Worm (Caenorhabditis elegans) whole organism, young adult: ENCODE data around the gene vps-16.

Experiments
- B0336.3 ChIP-seq: fragments of 200-800 bp; sonication (Bioruptor generic); IDR thresholded peaks from 2 replicates; pipeline ENCODE4 v1.3.6; 2022; ENCODE audit warnings: missing genetic modification characterization, missing compliant biosample characterization
- C17E4.6 ChIP-seq: fragments of 200-800 bp; sonication (Bioruptor generic); IDR thresholded peaks from 2 replicates; pipeline ENCODE4 v1.3.6; 2022; ENCODE audit warnings: missing genetic modification reagents, missing genetic modification characterization, missing compliant biosample characterization
- F39B2.1 ChIP-seq: fragments of 200-800 bp; sonication (Bioruptor generic); IDR thresholded peaks from 2 replicates; pipeline ENCODE4 v1.3.6; 2022; ENCODE audit warnings: missing genetic modification reagents, missing genetic modification characterization, missing compliant biosample characterization
- F49E8.2 ChIP-seq: sonication (generic microtip); optimal IDR thresholded peaks from 3 replicates; lab custom pipeline; 2017; ENCODE audit warnings: missing genetic modification characterization, mild to moderate bottlenecking, missing compliant biosample characterization, antibody characterized with exemption, moderate library complexity; ENCODE audit not compliant: insufficient read depth
- K12H6.12 ChIP-seq: fragments of 200-800 bp; sonication (Bioruptor generic); optimal IDR thresholded peaks from 2 replicates; lab custom pipeline; 2018; ENCODE audit warnings: mild to moderate bottlenecking, missing genetic modification characterization, missing compliant biosample characterization
- T07F8.4 ChIP-seq: sonication (generic microtip); optimal IDR thresholded peaks from 2 replicates; lab custom pipeline; 2016; ENCODE audit warnings: mild to moderate bottlenecking, missing genetic modification characterization, moderate library complexity, missing compliant biosample characterization
- Y53G8AR.9 ChIP-seq: fragments of 200-800 bp; sonication (Bioruptor generic); conservative IDR thresholded peaks from 2 replicates; pipeline ENCODE4 v1.3.6; 2022; ENCODE audit warnings: missing genetic modification reagents, missing genetic modification characterization, missing compliant biosample characterization
- Y67H2A.10 ChIP-seq: fragments of 200-800 bp; sonication (Bioruptor generic); conservative IDR thresholded peaks from 2 replicates; pipeline ENCODE4 v1.3.6; 2022; ENCODE audit warnings: missing genetic modification reagents, missing genetic modification characterization, missing compliant biosample characterization
- Y95B8A.8 ChIP-seq: fragments of 200-800 bp; sonication (Bioruptor generic); IDR thresholded peaks from 2 replicates; pipeline ENCODE4 v1.3.6; 2022; ENCODE audit warnings: missing genetic modification reagents, missing genetic modification characterization, missing compliant biosample characterization
- ZK185.1 ChIP-seq: sonication (generic microtip); optimal IDR thresholded peaks from 2 replicates; lab custom pipeline; 2016; ENCODE audit warnings: mild to moderate bottlenecking, missing genetic modification characterization, missing compliant biosample characterization; ENCODE audit not compliant: poor library complexity, severe bottlenecking
- atf-7 ChIP-seq: sonication (generic microtip); optimal IDR thresholded peaks from 2 replicates; lab custom pipeline; 2017; ENCODE audit warnings: mild to moderate bottlenecking, missing genetic modification characterization, missing compliant biosample characterization
- attf-5 ChIP-seq: fragments of 200-800 bp; sonication (Bioruptor generic); optimal IDR thresholded peaks from 2 replicates; lab custom pipeline; 2018; ENCODE audit warnings: mild to moderate bottlenecking, missing genetic modification characterization, missing compliant biosample characterization
- cebp-1 ChIP-seq, 2 experiments: fragments of 200-800 bp in 1 of 2; sonication (Bioruptor generic) in 1 of 2; sonication (generic microtip) in 1 of 2; IDR thresholded peaks in 1 of 2; optimal IDR thresholded peaks in 1 of 2; 2 replicates each; pipeline versions ENCODE4 v1.3.6 to Lab custom; 2017 to 2022; ENCODE audit warnings: missing compliant biosample characterization in 2 of 2, missing genetic modification characterization in 2 of 2, mild to moderate bottlenecking in 1 of 2, missing genetic modification reagents in 1 of 2, moderate library complexity in 1 of 2
- cebp-2 ChIP-seq: fragments of 200-800 bp; sonication (Bioruptor generic); IDR thresholded peaks from 2 replicates; pipeline ENCODE4 v1.3.6; 2022; ENCODE audit warnings: missing genetic modification characterization, missing compliant biosample characterization
- ceh-58 ChIP-seq: fragments of 200-800 bp; sonication (Bioruptor generic); IDR thresholded peaks from 2 replicates; pipeline ENCODE4 v1.3.6; 2022; ENCODE audit warnings: missing genetic modification characterization, missing compliant biosample characterization
- ceh-91 ChIP-seq: fragments of 200-800 bp; sonication (Bioruptor generic); IDR thresholded peaks from 2 replicates; pipeline ENCODE4 v1.3.6; 2022; ENCODE audit warnings: missing genetic modification reagents, missing genetic modification characterization, missing compliant biosample characterization
- dox-1 ChIP-seq: fragments of 200-800 bp; sonication (Bioruptor generic); IDR thresholded peaks from 2 replicates; pipeline ENCODE4 v1.3.6; 2022; ENCODE audit warnings: missing genetic modification reagents, missing genetic modification characterization, missing compliant biosample characterization
- dpl-1 ChIP-seq: fragments of 150-350 bp; optimal IDR thresholded peaks from 2 replicates; lab custom pipeline; 2014; ENCODE audit warnings: missing biosample characterization, missing genetic modification reagents, missing genetic modification characterization
- egl-18 ChIP-seq: fragments of 200-800 bp; sonication (Bioruptor generic); IDR thresholded peaks from 2 replicates; pipeline ENCODE4 v1.3.6; 2022; ENCODE audit warnings: missing genetic modification reagents, missing genetic modification characterization, missing compliant biosample characterization
- egrh-3 ChIP-seq: fragments of 200-800 bp; sonication (Bioruptor generic); IDR thresholded peaks from 2 replicates; pipeline ENCODE4 v1.3.6; 2022; ENCODE audit warnings: missing genetic modification reagents, missing genetic modification characterization, missing compliant biosample characterization
- ekl-4 ChIP-seq: fragments of 200-800 bp; sonication (Bioruptor generic); IDR thresholded peaks from 2 replicates; pipeline ENCODE4 v1.3.6; 2022; ENCODE audit warnings: missing genetic modification reagents, missing genetic modification characterization, missing compliant biosample characterization
- hmg-1.2 ChIP-seq: fragments of 200-800 bp; sonication (Bioruptor generic); IDR thresholded peaks from 2 replicates; pipeline ENCODE4 v1.3.6; 2022; ENCODE audit warnings: missing genetic modification reagents, missing genetic modification characterization, missing compliant biosample characterization
- hrde-1 ChIP-seq: sonication (generic microtip); optimal IDR thresholded peaks from 2 replicates; lab custom pipeline; 2016; ENCODE audit warnings: missing genetic modification characterization, mild to moderate bottlenecking, missing compliant biosample characterization, moderate library complexity, missing genotype, missing genetic modification reagents, borderline replicate concordance
- hsf-1 ChIP-seq: fragments of 200-800 bp; sonication (Bioruptor generic); IDR thresholded peaks from 2 replicates; pipeline ENCODE4 v1.3.6; 2022; ENCODE audit warnings: missing genetic modification reagents, missing genetic modification characterization, missing compliant biosample characterization
- lag-1 ChIP-seq: fragments of 200-800 bp; sonication (Bioruptor generic); IDR thresholded peaks from 2 replicates; pipeline ENCODE4 v1.3.6; 2022; ENCODE audit warnings: missing genetic modification reagents, missing genetic modification characterization, missing compliant biosample characterization
- lin-26 ChIP-seq: fragments of 200-800 bp; sonication (Bioruptor generic); IDR thresholded peaks from 2 replicates; pipeline ENCODE4 v1.3.6; 2022; ENCODE audit warnings: missing genetic modification reagents, missing genetic modification characterization, missing compliant biosample characterization
- lin-40 ChIP-seq: sonication (generic microtip); optimal IDR thresholded peaks from 2 replicates; lab custom pipeline; 2016; ENCODE audit warnings: missing genetic modification characterization, mild to moderate bottlenecking, missing compliant biosample characterization, missing genotype, missing genetic modification reagents
- lsl-1 ChIP-seq: fragments of 200-800 bp; sonication (Bioruptor generic); optimal IDR thresholded peaks from 2 replicates; lab custom pipeline; 2018; ENCODE audit warnings: mild to moderate bottlenecking, missing genetic modification characterization, moderate library complexity, missing compliant biosample characterization
- lsy-27 ChIP-seq: sonication (generic microtip); optimal IDR thresholded peaks from 2 replicates; lab custom pipeline; 2017; ENCODE audit warnings: missing genetic modification characterization, mild to moderate bottlenecking, missing compliant biosample characterization, antibody characterized with exemption, missing genotype, borderline replicate concordance; ENCODE audit not compliant: insufficient read depth
- madf-3 ChIP-seq: fragments of 200-800 bp; sonication (Bioruptor generic); IDR thresholded peaks from 2 replicates; pipeline ENCODE4 v1.3.6; 2022; ENCODE audit warnings: missing genetic modification reagents, missing genetic modification characterization, missing compliant biosample characterization
- mcd-1 ChIP-seq: fragments of 200-800 bp; sonication (Bioruptor generic); IDR thresholded peaks from 2 replicates; pipeline ENCODE4 v1.3.6; 2022; ENCODE audit warnings: missing genetic modification reagents, missing genetic modification characterization, missing compliant biosample characterization
- nhr-27 ChIP-seq: fragments of 200-800 bp; sonication (Bioruptor generic); optimal IDR thresholded peaks from 2 replicates; lab custom pipeline; 2018; ENCODE audit warnings: mild to moderate bottlenecking, missing genetic modification characterization, moderate library complexity, missing compliant biosample characterization
- nhr-80 ChIP-seq: sonication (generic microtip); optimal IDR thresholded peaks from 2 replicates; lab custom pipeline; 2016; ENCODE audit warnings: missing genetic modification characterization, missing compliant biosample characterization
- rcor-1 ChIP-seq: fragments of 200-800 bp; sonication (Bioruptor generic); IDR thresholded peaks from 2 replicates; pipeline ENCODE4 v1.3.6; 2022; ENCODE audit warnings: missing genetic modification reagents, missing genetic modification characterization, missing compliant biosample characterization
- rec-8 ChIP-seq, 2 experiments: sonication (generic microtip); optimal IDR thresholded peaks; 2 replicates each; lab custom pipeline; 2016; ENCODE audit warnings: mild to moderate bottlenecking in 2 of 2, missing genetic modification characterization in 2 of 2, missing genetic modification reagents in 2 of 2, missing genotype in 2 of 2, missing biosample characterization in 1 of 2, missing compliant biosample characterization in 1 of 2, moderate library complexity in 1 of 2
- sea-2 ChIP-seq: fragments of 200-800 bp; sonication (Bioruptor generic); IDR thresholded peaks from 2 replicates; pipeline ENCODE4 v1.3.6; 2022; ENCODE audit warnings: missing genetic modification characterization, missing compliant biosample characterization
- snpc-1.1 ChIP-seq: sonication (generic microtip); optimal IDR thresholded peaks from 2 replicates; lab custom pipeline; 2017; ENCODE audit warnings: missing genetic modification characterization, mild to moderate bottlenecking, missing compliant biosample characterization, antibody characterized with exemption, moderate library complexity, missing genotype, missing genetic modification reagents; ENCODE audit not compliant: insufficient read depth
- snpc-3.4 ChIP-seq: sonication (generic microtip); optimal IDR thresholded peaks from 2 replicates; lab custom pipeline; 2017; ENCODE audit warnings: missing genetic modification characterization, mild to moderate bottlenecking, missing compliant biosample characterization, antibody characterized with exemption, moderate library complexity, missing genotype, missing genetic modification reagents
- snpc-4 ChIP-seq, 5 experiments: fragments of 150-350 bp in 1 of 5; sonication (generic microtip) in 4 of 5; optimal IDR thresholded peaks; 2 replicates each; lab custom pipeline; 2014 to 2018; ENCODE audit warnings: missing genetic modification characterization in 5 of 5, missing biosample characterization in 3 of 5, antibody characterized with exemption in 2 of 5, mild to moderate bottlenecking in 2 of 5, missing compliant biosample characterization in 2 of 5, missing genotype in 2 of 5, moderate library complexity in 2 of 5, missing genetic modification reagents in 1 of 5
- somi-1 ChIP-seq: fragments of 200-800 bp; sonication (Bioruptor generic); optimal IDR thresholded peaks from 2 replicates; lab custom pipeline; 2018; ENCODE audit warnings: mild to moderate bottlenecking, missing genetic modification characterization, missing compliant biosample characterization
- tbp1 ChIP-seq: fragments of 200-800 bp; sonication (Bioruptor generic); optimal IDR thresholded peaks from 2 replicates; lab custom pipeline; 2018; ENCODE audit warnings: mild to moderate bottlenecking, missing genetic modification characterization, missing compliant biosample characterization
- zim-3 ChIP-seq: sonication (generic microtip); optimal IDR thresholded peaks from 2 replicates; lab custom pipeline; 2017; ENCODE audit warnings: mild to moderate bottlenecking, missing genetic modification characterization, moderate library complexity, missing compliant biosample characterization
- ztf-26 ChIP-seq: sonication (generic microtip); optimal IDR thresholded peaks from 2 replicates; lab custom pipeline; 2017; ENCODE audit warnings: missing genetic modification characterization, missing compliant biosample characterization

The vps-16 gene

DNA sequence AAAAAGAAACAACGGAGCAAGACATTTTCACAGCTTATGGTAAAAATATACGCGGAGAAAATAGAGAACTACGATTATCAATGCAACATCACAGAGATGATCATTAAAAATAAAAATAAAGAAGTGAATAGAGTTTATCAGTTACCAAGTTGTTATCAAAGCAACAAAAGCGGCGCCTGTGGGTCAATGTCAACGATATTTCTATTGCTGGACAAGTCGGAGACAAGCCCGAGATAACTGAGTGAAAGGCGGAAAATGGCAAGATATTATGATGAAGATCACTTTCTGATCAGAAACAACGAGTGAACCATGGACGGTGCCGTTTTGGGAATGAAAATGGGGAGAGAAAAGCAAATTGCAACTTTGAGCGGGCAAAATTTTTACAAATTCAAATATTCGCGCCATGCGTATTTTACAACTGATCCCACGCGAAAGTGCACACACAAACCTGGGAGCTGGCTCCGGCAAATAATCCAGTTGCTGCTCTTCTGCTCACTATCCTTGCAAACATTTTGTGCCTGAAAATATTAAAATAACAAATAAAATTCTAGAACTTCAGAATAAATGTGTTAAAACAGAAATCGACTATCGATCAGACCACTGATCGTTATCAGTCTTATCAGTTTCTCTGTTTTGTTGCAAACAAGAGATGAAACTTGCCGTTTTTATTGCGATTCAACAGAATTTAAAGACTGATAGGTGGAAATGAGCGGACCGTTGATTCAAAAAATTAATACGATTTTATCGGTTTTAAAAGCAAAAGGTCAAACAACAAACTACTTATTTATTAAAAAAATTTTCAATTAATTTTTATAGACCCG lies 9.5 kb downstream of the vps-16 start, which contains the start of gene mel-32 (continued):
- TF ChIP-seq Y53G8AR.9 (peak; percentile 76; the same call in 1 of the 2 replicates), rcor-1 (GFP tag; lab: Robert Waterston, UW) (no peak), B0336.3 (GFP tag; lab: Robert Waterston, UW) (0 out of 2 replicates have a peak, but pooled peaks have one; percentile 37), F49E8.2 (tag; lab: Kevin White, UChicago) (no peak), lsy-27 (tag; lab: Kevin White, UChicago) (no peak), ceh-91 (GFP tag; lab: Robert Waterston, UW) (peak; percentile 92), dox-1 (GFP tag; lab: Robert Waterston, UW) (peak; percentile 84), egrh-3 (GFP tag; lab: Robert Waterston, UW) (no peak), snpc-1.1 (tag; lab: Kevin White, UChicago) (no peak), sea-2 (GFP tag; lab: Robert Waterston, UW) (no peak), hrde-1 (peak; percentile 12), lag-1 (GFP tag; lab: Robert Waterston, UW) (no peak), atf-7 (no peak), egl-18 (GFP tag; lab: Robert Waterston, UW) (no peak), ceh-58 (GFP tag; lab: Robert Waterston, UW) (no peak), Y95B8A.8 (GFP tag; lab: Robert Waterston, UW) (0 out of 2 replicates have a peak, but pooled peaks have one; percentile 72), cebp-2 (GFP tag; lab: Robert Waterston, UW) (no peak), C17E4.6 (peak; percentile 65; the same call in 1 of the 2 replicates), lsl-1 (peak; percentile 76), madf-3 (GFP tag; lab: Robert Waterston, UW) (no peak), T07F8.4 (tag; lab: Kevin White, UChicago) (no peak), zim-3 (tag; lab: Kevin White, UChicago) (peak; percentile 55), nhr-27 (tag; lab: Kevin White, UChicago) (no peak), hsf-1 (GFP tag; lab: Robert Waterston, UW) (peak; percentile 79), nhr-80 (tag; lab: Kevin White, UChicago) (peak; percentile 17), mcd-1 (peak; percentile 49), F39B2.1 (GFP tag; lab: Robert Waterston, UW) (no peak), ZK185.1 (tag; lab: Kevin White, UChicago) (peak; percentile 64), ekl-4 (peak; percentile 79)

DNA sequence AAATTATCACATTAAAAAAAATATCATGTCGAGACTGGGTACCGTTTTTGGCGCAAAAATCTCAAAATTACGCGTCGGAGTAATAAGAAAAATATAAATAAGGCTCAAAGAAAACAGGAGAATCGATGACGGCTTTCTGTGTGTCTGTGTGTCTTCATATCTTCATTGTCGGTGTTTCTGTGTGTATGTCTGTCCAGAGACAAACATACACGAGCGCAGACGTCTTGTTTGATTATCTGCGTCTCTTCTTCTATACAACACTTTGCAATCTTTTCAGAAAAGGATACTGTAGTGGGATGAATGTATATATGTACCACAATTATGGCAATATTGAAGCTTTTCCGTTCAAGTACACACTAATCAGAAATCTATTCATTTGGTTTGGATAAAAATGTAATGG lies 11.3 kb downstream of the vps-16 start, which contains the start of gene C05D11.13:
Gene C05D11.13, minus strand, starts transcription at position 252 of the 400 bp plus-strand sequence.
- peak; percentile 24; the same call in 1 of the 2 replicates for TF ChIP-seq B0336.3 (GFP tag; lab: Robert Waterston, UW)
- TF ChIP-seq snpc-4 (GFP tag; optimal IDR thresholded peaks at IDR 0.05; lab: Kevin White, UChicago) = no peak
- TF ChIP-seq snpc-4 (tag; optimal IDR thresholded peaks at IDR 0.05; lab: Kevin White, UChicago) = peak in 3 of 4 experiments; percentile 1 to 32 (median 20)
- TF ChIP-seq snpc-3.4 (tag; lab: Kevin White, UChicago) = no peak
- no peak for TF ChIP-seq cebp-1 (GFP tag; IDR thresholded peaks at IDR 0.05; lab: Robert Waterston, UW)
- peak; percentile 31 for TF ChIP-seq cebp-1 (tag; optimal IDR thresholded peaks at IDR 0.05; lab: Kevin White, UChicago)
- no peak for TF ChIP-seq somi-1
- TF ChIP-seq nhr-80 (tag; lab: Kevin White, UChicago) = peak; percentile 51
- peak; percentile 18 for TF ChIP-seq hrde-1
- peak; percentile 63; the same call in 1 of the 2 replicates for TF ChIP-seq hmg-1.2 (GFP tag; lab: Robert Waterston, UW)
- peak; percentile 41 for TF ChIP-seq lin-40 (tag; lab: Kevin White, UChicago)
- peak; percentile 25 for TF ChIP-seq tbp1 (GFP tag; lab: Kevin White, UChicago)
- 0 out of 2 replicates have a peak, but pooled peaks have one; percentile 31 for TF ChIP-seq lin-26
- TF ChIP-seq C17E4.6 = 0 out of 2 replicates have a peak, but pooled peaks have one; percentile 19
- TF ChIP-seq rec-8 (tag; optimal IDR thresholded peaks at IDR 0.05; lab: Kevin White, UChicago) = no peak
- no peak for TF ChIP-seq Y67H2A.10 (GFP tag; lab: Robert Waterston, UW)
- TF ChIP-seq ztf-26 = peak; percentile 37
- TF ChIP-seq K12H6.12 = peak; percentile 17
- peak; percentile 68 for TF ChIP-seq attf-5
- no peak for TF ChIP-seq dpl-1 (GFP tag; lab: Kevin White, UChicago)
